Fruit fly (Drosophila melanogaster): ENCODE results near the gene elB.

- TF ChIP-seq CG8478 (optimal IDR thresholded peaks at IDR 0.05): no peak
- TF ChIP-seq CTCF (optimal IDR thresholded peaks at IDR 0.05): no peak
These were observed 26.7 kb upstream of the elB start for dm6 chr2L:14435866-14436626.

Data from S2 (cell line).